Worm (Caenorhabditis elegans): ENCODE data around the gene alkb-7.

The alkb-7 gene

DNA sequence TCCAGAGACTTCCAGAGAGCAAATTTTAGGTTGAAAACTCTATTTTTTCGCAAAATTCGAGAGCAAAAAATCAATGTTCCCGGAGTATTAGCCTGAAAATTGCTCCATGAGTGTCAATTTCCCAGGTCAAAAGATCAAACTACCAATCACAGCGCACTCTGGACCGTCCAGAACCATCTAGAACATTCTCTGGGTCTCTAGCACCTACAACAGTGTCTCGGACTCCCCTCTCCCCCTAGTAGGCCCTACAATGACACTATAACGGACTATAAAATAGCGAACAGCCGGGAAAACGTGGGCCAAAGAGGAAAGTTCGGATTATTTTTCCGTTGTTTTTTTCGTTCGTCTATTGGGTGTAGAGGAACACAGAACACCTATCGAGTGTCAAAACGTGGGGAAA, 11.4 kb upstream of the alkb-7 start:
- TF ChIP-seq snu-23 (GFP tag; optimal IDR thresholded peaks at IDR 0.05): no peak
- TF ChIP-seq lir-3 (tag; optimal IDR thresholded peaks at IDR 0.05; ENCODE audit: poor library complexity): no peak
- no peak for TF ChIP-seq mef-2 (tag; optimal IDR thresholded peaks at IDR 0.05)
- TF ChIP-seq mab-9 (GFP tag; IDR thresholded peaks at IDR 0.05): no peak
- no peak for TF ChIP-seq dsc-1 (tag; optimal IDR thresholded peaks at IDR 0.05)
- TF ChIP-seq ceh-8 (GFP tag; optimal IDR thresholded peaks at IDR 0.05): no peak
- TF ChIP-seq snpc-4 (tag; optimal IDR thresholded peaks at IDR 0.05): no peak
- TF ChIP-seq mep-1 (tag; optimal IDR thresholded peaks at IDR 0.05): no peak
- TF ChIP-seq elt-3 (tag; optimal IDR thresholded peaks at IDR 0.05): no peak
- no peak for TF ChIP-seq ztf-11 (tag; optimal IDR thresholded peaks at IDR 0.05)
- TF ChIP-seq nhr-11 (tag; optimal IDR thresholded peaks at IDR 0.05): no peak
- no peak for TF ChIP-seq lin-13 (GFP tag; optimal IDR thresholded peaks at IDR 0.05)
- TF ChIP-seq nhr-76 (tag; optimal IDR thresholded peaks at IDR 0.05): no peak
- TF ChIP-seq dpl-1 (GFP tag; optimal IDR thresholded peaks at IDR 0.05): no peak
- TF ChIP-seq nhr-12 (tag; optimal IDR thresholded peaks at IDR 0.05): no peak
- TF ChIP-seq fkh-4 (tag; optimal IDR thresholded peaks at IDR 0.05; ENCODE audit: borderline replicate concordance): no peak
- no peak for TF ChIP-seq nhr-84 (tag; optimal IDR thresholded peaks at IDR 0.05)
- no peak for TF ChIP-seq grh-1 (GFP tag; IDR thresholded peaks at IDR 0.05)

- TF ChIP-seq dsc-1 (tag; optimal IDR thresholded peaks at IDR 0.05): peak; percentile 16
- TF ChIP-seq pag-3 (tag; optimal IDR thresholded peaks at IDR 0.05; ENCODE audit: borderline replicate concordance, insufficient read depth): no peak
- no peak for TF ChIP-seq lir-3 (tag; optimal IDR thresholded peaks at IDR 0.05; ENCODE audit: poor library complexity)
- TF ChIP-seq mdl-1 (tag; optimal IDR thresholded peaks at IDR 0.05): peak; percentile 62 to 94
- TF ChIP-seq ceh-88 (GFP tag; IDR thresholded peaks at IDR 0.05): peak; percentile 62
- no peak for TF ChIP-seq F16B12.6 (tag; optimal IDR thresholded peaks at IDR 0.05)
- no peak for TF ChIP-seq hlh-17 (GFP tag; optimal IDR thresholded peaks at IDR 0.05; ENCODE audit: borderline replicate concordance)
- TF ChIP-seq snpc-4 (tag; optimal IDR thresholded peaks at IDR 0.05): peak; percentile 59
- TF ChIP-seq nhr-237 (tag; optimal IDR thresholded peaks at IDR 0.05): no peak
- TF ChIP-seq mef-2 (tag; optimal IDR thresholded peaks at IDR 0.05): peak; percentile 48
- peak; percentile 13 for TF ChIP-seq hpl-2 (GFP tag; optimal IDR thresholded peaks at IDR 0.05)
- no peak for TF ChIP-seq ztf-11 (tag; optimal IDR thresholded peaks at IDR 0.05)
- TF ChIP-seq ama-1 (optimal IDR thresholded peaks at IDR 0.05): no peak
- no peak for TF ChIP-seq sox-4 (tag; optimal IDR thresholded peaks at IDR 0.05)
- no peak for TF ChIP-seq Y116A8C.19 (tag; optimal IDR thresholded peaks at IDR 0.05; ENCODE audit: borderline replicate concordance)
- peak; percentile 53 for TF ChIP-seq C16A3.4 (tag; optimal IDR thresholded peaks at IDR 0.05)
- peak; percentile 85 for TF ChIP-seq tbx-2 (tag; optimal IDR thresholded peaks at IDR 0.05)
- TF ChIP-seq zip-4 (GFP tag; optimal IDR thresholded peaks at IDR 0.05): no peak
- TF ChIP-seq nhr-12 (tag; optimal IDR thresholded peaks at IDR 0.05): no peak
- TF ChIP-seq unc-62 (GFP tag; optimal IDR thresholded peaks at IDR 0.05): no peak
- no peak for TF ChIP-seq pqm-1 (tag; optimal IDR thresholded peaks at IDR 0.05)
- TF ChIP-seq fkh-10 (GFP tag; optimal IDR thresholded peaks at IDR 0.05): no peak
- peak; percentile 42 for TF ChIP-seq C04F5.9 (tag; optimal IDR thresholded peaks at IDR 0.05)
- no peak for TF ChIP-seq ces-1 (GFP tag; optimal IDR thresholded peaks at IDR 0.05)
- peak; percentile 66 for TF ChIP-seq skn-1 (tag; optimal IDR thresholded peaks at IDR 0.05)
- no peak for TF ChIP-seq alr-1 (tag; optimal IDR thresholded peaks at IDR 0.05; ENCODE audit: borderline replicate concordance)
- TF ChIP-seq nhr-85 (tag): peak; percentile 98
- TF ChIP-seq nhr-11 (tag; optimal IDR thresholded peaks at IDR 0.05): peak; percentile 85
- peak; percentile 79 to 80 for TF ChIP-seq lsy-2 (tag; optimal IDR thresholded peaks at IDR 0.05)
- TF ChIP-seq nhr-20 (tag; optimal IDR thresholded peaks at IDR 0.05): peak; percentile 94
- no peak for TF ChIP-seq mab-9 (GFP tag; IDR thresholded peaks at IDR 0.05)
- peak; percentile 71 for TF ChIP-seq aha-1 (tag; optimal IDR thresholded peaks at IDR 0.05)
- no peak for TF ChIP-seq C34B4.2 (tag; optimal IDR thresholded peaks at IDR 0.05)
- TF ChIP-seq fkh-4 (tag; optimal IDR thresholded peaks at IDR 0.05; ENCODE audit: borderline replicate concordance): no peak
- no peak for TF ChIP-seq unc-30 (tag; optimal IDR thresholded peaks at IDR 0.05)
- no peak for TF ChIP-seq ceh-90 (tag; optimal IDR thresholded peaks at IDR 0.05)
- peak; percentile 67 to 69 for TF ChIP-seq efl-1 (optimal IDR thresholded peaks at IDR 0.05)
- TF ChIP-seq efl-1 (GFP tag; optimal IDR thresholded peaks at IDR 0.05 in 1 of 2): peak; percentile 53 to 95
- TF ChIP-seq nhr-77 (tag; optimal IDR thresholded peaks at IDR 0.05): peak; percentile 76
- TF ChIP-seq zag-1 (tag; optimal IDR thresholded peaks at IDR 0.05): no peak
- TF ChIP-seq unc-86 (tag; optimal IDR thresholded peaks at IDR 0.05): no peak
- TF ChIP-seq grh-1 (GFP tag; IDR thresholded peaks at IDR 0.05): peak; percentile 99
- peak; percentile 82 for TF ChIP-seq ztf-4 (tag; optimal IDR thresholded peaks at IDR 0.05)
- TF ChIP-seq elt-3 (tag; optimal IDR thresholded peaks at IDR 0.05): peak in 4 of 6 experiments; percentile 60 to 92 (median 78)
- TF ChIP-seq nhr-76 (tag; optimal IDR thresholded peaks at IDR 0.05): no peak
Measured at ce11 chrII:12798814-12799213, 10.9 kb upstream of the alkb-7 start.
